1 worm cellular context compared by ENCODE assay signal in the genomic region with DNA sequence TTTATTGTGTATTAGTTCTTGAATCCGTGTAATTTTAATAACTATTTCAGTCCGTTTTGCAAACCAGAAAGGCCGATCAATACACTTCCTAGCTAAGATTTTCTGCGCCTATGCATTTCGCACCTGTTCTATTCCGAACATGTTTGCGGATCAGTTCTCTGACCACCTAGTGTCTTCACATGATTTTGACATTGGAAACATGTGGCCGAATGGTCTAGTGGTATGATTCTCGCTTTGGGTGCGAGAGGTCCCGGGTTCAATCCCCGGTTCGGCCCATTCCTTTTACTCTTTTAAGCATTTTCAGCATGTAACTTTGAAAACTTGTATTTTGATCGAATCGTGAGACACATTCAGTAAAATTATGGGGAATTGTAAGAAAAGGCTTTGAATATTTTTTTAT.
TF ChIP-seq lines count a peak whose summit lies in the region.

No protein-coding gene starts in this region.

TF ChIP-seq in whole organism, L4 larva, 104 proteins besides CTCF, POLR2A, EP300 and RAD21 (continued from another document):
- peak; percentile 72 for TF ChIP-seq mes-2 (tag; optimal IDR thresholded peaks at IDR 0.05; lab: Kevin White, UChicago; ENCODE audit: poor library complexity, severe bottlenecking)
- TF ChIP-seq lir-3 (tag; optimal IDR thresholded peaks at IDR 0.05; lab: Kevin White, UChicago): no peak
- no peak for TF ChIP-seq unc-39 (tag; optimal IDR thresholded peaks at IDR 0.05; lab: Kevin White, UChicago)
- TF ChIP-seq ztf-7 (tag; optimal IDR thresholded peaks at IDR 0.05; lab: Kevin White, UChicago): no peak
- TF ChIP-seq mdt-29 (GFP tag; IDR thresholded peaks at IDR 0.05; lab: Robert Waterston, UW): peak; percentile 18; the same call in 1 of the 2 replicates
- no peak for TF ChIP-seq lsy-2 (tag; optimal IDR thresholded peaks at IDR 0.05; lab: Kevin White, UChicago)
- TF ChIP-seq sdz-12 (GFP tag; optimal IDR thresholded peaks at IDR 0.05; lab: Kevin White, UChicago): peak; percentile 33
- no peak for TF ChIP-seq T20F7.1 (GFP tag; optimal IDR thresholded peaks at IDR 0.05; lab: Kevin White, UChicago)
- TF ChIP-seq snpc-1.2 (GFP tag; IDR thresholded peaks at IDR 0.05; lab: Robert Waterston, UW): peak; percentile 82
- TF ChIP-seq nhr-111 (GFP tag; optimal IDR thresholded peaks at IDR 0.05; lab: Kevin White, UChicago): no peak
- no peak for TF ChIP-seq R02D3.7 (tag; optimal IDR thresholded peaks at IDR 0.05; lab: Kevin White, UChicago)
- TF ChIP-seq hlh-11 (tag; optimal IDR thresholded peaks at IDR 0.05; lab: Kevin White, UChicago): no peak
- TF ChIP-seq duxl-1 (tag; optimal IDR thresholded peaks at IDR 0.05; lab: Kevin White, UChicago; ENCODE audit: poor library complexity): peak; percentile 32
- TF ChIP-seq tra-1 (GFP tag; IDR thresholded peaks at IDR 0.05; lab: Robert Waterston, UW): peak; percentile 68
- TF ChIP-seq Y105C5A.15 (GFP tag; IDR thresholded peaks at IDR 0.05; lab: Robert Waterston, UW): peak; percentile 77; the same call in 1 of the 2 replicates
- TF ChIP-seq spr-1 (tag; optimal IDR thresholded peaks at IDR 0.05; lab: Kevin White, UChicago): no peak
- no peak for TF ChIP-seq aly-2 (tag; optimal IDR thresholded peaks at IDR 0.05; lab: Kevin White, UChicago)
- no peak for TF ChIP-seq daf-12 (tag; optimal IDR thresholded peaks at IDR 0.05; lab: Kevin White, UChicago)
- peak; percentile 64 for TF ChIP-seq hlh-30 (tag; optimal IDR thresholded peaks at IDR 0.05; lab: Kevin White, UChicago; ENCODE audit: insufficient read depth)
- TF ChIP-seq gei-8 (GFP tag; optimal IDR thresholded peaks at IDR 0.05; lab: Kevin White, UChicago): no peak
- TF ChIP-seq rbr-2 (tag; optimal IDR thresholded peaks at IDR 0.05; lab: Kevin White, UChicago): no peak
- no peak for TF ChIP-seq nhr-6 (tag; optimal IDR thresholded peaks at IDR 0.05; lab: Kevin White, UChicago)
- TF ChIP-seq F37D6.2 (tag; optimal IDR thresholded peaks at IDR 0.05; lab: Kevin White, UChicago): no peak
- TF ChIP-seq zag-1 (tag; optimal IDR thresholded peaks at IDR 0.05; lab: Kevin White, UChicago): no peak
- no peak for TF ChIP-seq lin-39 (tag; optimal IDR thresholded peaks at IDR 0.05; lab: Kevin White, UChicago)
- TF ChIP-seq fkh-10 (GFP tag; optimal IDR thresholded peaks at IDR 0.05; lab: Kevin White, UChicago): no peak
- peak; percentile 29 for TF ChIP-seq dmd-6 (GFP tag; IDR thresholded peaks at IDR 0.05; lab: Robert Waterston, UW)
- TF ChIP-seq lim-7 (GFP tag; IDR thresholded peaks at IDR 0.05; lab: Robert Waterston, UW): peak; percentile 82
- TF ChIP-seq nhr-42 (GFP tag; IDR thresholded peaks at IDR 0.05; lab: Robert Waterston, UW): peak; percentile 64
- no peak for TF ChIP-seq skn-1 (tag; optimal IDR thresholded peaks at IDR 0.05; lab: Kevin White, UChicago)
- peak; percentile 54 for TF ChIP-seq dve-1 (tag; optimal IDR thresholded peaks at IDR 0.05; lab: Kevin White, UChicago; ENCODE audit: insufficient read depth)
- peak; percentile 40; the same call in 1 of the 2 replicates for TF ChIP-seq F26F4.8 (GFP tag; conservative IDR thresholded peaks at IDR 0.05; lab: Robert Waterston, UW)
- no peak for TF ChIP-seq ces-1 (GFP tag; optimal IDR thresholded peaks at IDR 0.05; lab: Kevin White, UChicago)
- TF ChIP-seq lin-38 (GFP tag; IDR thresholded peaks at IDR 0.05; lab: Robert Waterston, UW): peak; percentile 68
- no peak for TF ChIP-seq ztf-11 (tag; optimal IDR thresholded peaks at IDR 0.05; lab: Kevin White, UChicago)
- no peak for TF ChIP-seq ZK546.5 (tag; optimal IDR thresholded peaks at IDR 0.05; lab: Kevin White, UChicago)
- no peak for TF ChIP-seq aha-1 (tag; lab: Kevin White, UChicago)
- TF ChIP-seq attf-4 (tag; optimal IDR thresholded peaks at IDR 0.05; lab: Kevin White, UChicago): no peak
- peak; percentile 27; the same call in 1 of the 2 replicates for TF ChIP-seq nhr-41 (GFP tag; IDR thresholded peaks at IDR 0.05; lab: Robert Waterston, UW)
- no peak for TF ChIP-seq nhr-10 (tag; optimal IDR thresholded peaks at IDR 0.05; lab: Kevin White, UChicago)
- 0 out of 2 replicates have a peak, but pooled peaks have one; percentile 52 for TF ChIP-seq ceh-20 (GFP tag; IDR thresholded peaks at IDR 0.05; lab: Robert Waterston, UW)
- TF ChIP-seq zip-2 (tag; optimal IDR thresholded peaks at IDR 0.05; lab: Kevin White, UChicago): no peak
- no peak for TF ChIP-seq pqm-1 (tag; optimal IDR thresholded peaks at IDR 0.05; lab: Kevin White, UChicago)
